Worm (Caenorhabditis elegans): ENCODE results near the gene msp-59.
"Not testable (repeated sequence)": the region's sequence is repeated elsewhere in the genome, so short reads cannot be mapped to it uniquely, and the experiment has no call there.

The msp-59 gene

ce11 chrIV:5313011-5313410 is at the start of gene msp-59, which contains the start of gene ZK354.2:
Gene msp-59 (minus strand): TSS chrIV:5313111.
Gene ZK354.2 (plus strand): TSS chrIV:5313405.
- not testable (repeated sequence) for TF ChIP-seq ceh-83 (GFP tag; optimal IDR thresholded peaks at IDR 0.05); ceh-39 (tag; optimal IDR thresholded peaks at IDR 0.05); nhr-28 (tag; optimal IDR thresholded peaks at IDR 0.05)

ce11 chrIV:5360533-5360932 is 47.6 kb upstream of the msp-59 start, which contains the start of gene F41H10.5:
Gene F41H10.5 (plus strand): TSS chrIV:5360907.
- TF ChIP-seq mls-2 (tag; optimal IDR thresholded peaks at IDR 0.05) (no peak), tbx-8 (GFP tag; optimal IDR thresholded peaks at IDR 0.05) (no peak), elt-1 (tag; optimal IDR thresholded peaks at IDR 0.05; ENCODE audit: borderline replicate concordance, insufficient read depth) (no peak), pha-4 (tag; optimal IDR thresholded peaks at IDR 0.05) (no peak), bed-3 (GFP tag; optimal IDR thresholded peaks at IDR 0.05) (no peak), sem-2 (GFP tag; optimal IDR thresholded peaks at IDR 0.05) (no peak), cnd-1 (tag; optimal IDR thresholded peaks at IDR 0.05) (no peak), nhr-12 (tag; optimal IDR thresholded peaks at IDR 0.05) (no peak), elt-3 (tag; optimal IDR thresholded peaks at IDR 0.05) (no peak), nhr-2 (tag; optimal IDR thresholded peaks at IDR 0.05) (no peak), lin-13 (tag; optimal IDR thresholded peaks at IDR 0.05) (no peak), ztf-11 (tag; optimal IDR thresholded peaks at IDR 0.05) (no peak), unc-62 (GFP tag; optimal IDR thresholded peaks at IDR 0.05) (no peak), lsy-2 (tag; optimal IDR thresholded peaks at IDR 0.05) (no peak), lin-32 (GFP tag; optimal IDR thresholded peaks at IDR 0.05) (no peak), nhr-28 (tag; optimal IDR thresholded peaks at IDR 0.05) (no peak), ham-2 (GFP tag; optimal IDR thresholded peaks at IDR 0.05) (no peak), M03D4.4 (tag; optimal IDR thresholded peaks at IDR 0.05) (no peak), sptf-1 (tag; optimal IDR thresholded peaks at IDR 0.05) (no peak), ces-1 (GFP tag; optimal IDR thresholded peaks at IDR 0.05) (no peak)

ce11 chrIV:5354564-5354963 is 41.7 kb upstream of the msp-59 start:
- TF ChIP-seq elt-1 (tag; optimal IDR thresholded peaks at IDR 0.05; ENCODE audit: borderline replicate concordance, insufficient read depth) (no peak), ceh-39 (tag; optimal IDR thresholded peaks at IDR 0.05) (no peak), cnd-1 (tag; optimal IDR thresholded peaks at IDR 0.05) (no peak)

ce11 chrIV:5354124-5354523 is 41.2 kb upstream of the msp-59 start, which contains the start of gene Y4C6B.1:
Gene Y4C6B.1 (plus strand): TSS chrIV:5354488.
- TF ChIP-seq mep-1 (tag; optimal IDR thresholded peaks at IDR 0.05): peak; percentile 18
- TF ChIP-seq unc-120 (tag; optimal IDR thresholded peaks at IDR 0.05; ENCODE audit: poor library complexity, severe bottlenecking): no peak
- peak; percentile 88 for TF ChIP-seq lsy-2 (tag; optimal IDR thresholded peaks at IDR 0.05)

DNA sequence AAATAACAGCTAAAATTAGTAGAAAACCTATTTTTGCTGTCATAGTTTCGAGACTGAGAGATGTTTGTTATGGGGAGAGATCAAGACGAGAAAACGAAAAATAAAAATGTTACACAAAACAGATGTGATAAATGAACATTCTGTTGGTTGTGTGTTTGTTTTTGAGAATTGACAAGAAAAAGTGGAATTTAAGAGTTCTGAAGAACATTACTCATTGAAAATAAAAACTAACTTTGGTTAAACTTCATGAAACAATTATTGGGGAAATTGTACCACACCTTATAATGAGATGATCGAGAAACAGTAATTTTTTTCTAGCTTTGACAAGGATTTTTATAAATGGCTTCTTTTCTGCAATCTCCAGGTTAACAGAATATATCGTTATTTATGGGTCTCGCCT is 40.5 kb upstream of the msp-59 start, which contains the start of gene Y4C6B.7:
TSS of gene Y4C6B.7 (minus strand) at position 101 of the 400 bp plus-strand sequence.
- no peak for TF ChIP-seq nhr-12 (tag; optimal IDR thresholded peaks at IDR 0.05)

DNA sequence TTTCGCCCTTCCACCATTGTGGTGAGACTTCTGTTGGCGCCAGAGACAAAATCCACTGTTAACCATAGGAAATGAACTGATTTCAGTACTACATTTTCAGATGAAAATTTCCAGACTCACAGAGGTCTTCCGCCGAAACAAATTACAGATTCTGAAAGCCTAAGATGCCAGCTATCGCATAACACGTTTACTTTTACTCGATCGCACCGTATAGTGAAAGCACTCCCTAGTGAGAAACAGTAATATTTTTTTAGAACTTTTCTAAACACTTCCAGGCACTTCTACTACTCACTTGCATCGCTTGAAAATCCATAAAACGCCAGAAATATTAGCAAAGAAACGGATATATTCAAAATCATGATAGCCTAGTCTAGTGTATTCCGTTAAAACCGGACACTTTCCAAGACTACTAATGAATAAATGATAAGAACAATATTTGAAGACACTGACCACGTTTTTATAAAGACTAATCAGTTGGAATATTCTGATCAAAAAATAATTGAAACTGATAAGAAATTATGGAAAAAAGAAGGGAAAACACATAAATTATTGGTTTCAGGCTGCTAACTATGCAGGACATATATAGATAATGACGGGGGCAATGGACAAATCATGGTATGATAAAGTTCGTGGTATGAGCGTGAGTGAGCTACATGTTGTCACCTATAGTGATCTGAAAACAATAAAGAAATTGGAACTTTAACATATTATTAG is 37.7 kb upstream of the msp-59 start, which contains the start of gene gba-4:
TSS of gene gba-4 (minus strand) at position 418 of the 714 bp plus-strand sequence.
- TF ChIP-seq ceh-39 (tag; optimal IDR thresholded peaks at IDR 0.05); ham-2 (GFP tag; optimal IDR thresholded peaks at IDR 0.05); nhr-28 (tag; optimal IDR thresholded peaks at IDR 0.05): not testable (repeated sequence)

DNA sequence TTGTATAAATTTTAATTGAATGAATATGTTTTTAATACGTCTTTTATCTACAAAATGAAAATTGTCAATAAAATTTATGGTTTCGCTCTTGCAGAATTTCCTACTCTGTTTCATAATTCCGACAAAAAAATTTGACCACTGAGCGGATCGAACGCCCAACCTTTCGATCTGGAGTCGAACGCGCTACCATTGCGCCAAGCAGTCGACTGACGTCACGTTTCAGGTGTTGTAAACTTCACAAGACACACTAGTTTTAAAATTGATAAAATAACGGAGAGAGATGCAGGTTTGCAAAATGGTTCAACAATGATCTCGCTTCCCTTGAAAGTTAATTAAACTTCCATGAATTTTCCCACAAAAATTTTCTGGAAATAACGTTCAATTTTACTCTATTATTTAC is 31.3 kb upstream of the msp-59 start:
- TF ChIP-seq nhr-12 (tag; optimal IDR thresholded peaks at IDR 0.05) (no peak), nhr-28 (tag; optimal IDR thresholded peaks at IDR 0.05) (no peak), ztf-11 (tag; optimal IDR thresholded peaks at IDR 0.05) (no peak), ceh-43 (GFP tag; optimal IDR thresholded peaks at IDR 0.05) (no peak), nhr-237 (tag; optimal IDR thresholded peaks at IDR 0.05) (no peak), bed-3 (GFP tag; optimal IDR thresholded peaks at IDR 0.05) (no peak), snpc-4 (tag; optimal IDR thresholded peaks at IDR 0.05) (no peak), ces-1 (GFP tag; optimal IDR thresholded peaks at IDR 0.05) (no peak), unc-39 (tag; optimal IDR thresholded peaks at IDR 0.05) (no peak), mep-1 (tag; optimal IDR thresholded peaks at IDR 0.05) (no peak), sptf-1 (tag; optimal IDR thresholded peaks at IDR 0.05) (no peak), pha-4 (tag; optimal IDR thresholded peaks at IDR 0.05) (no peak), drap-1 (GFP tag; optimal IDR thresholded peaks at IDR 0.05) (no peak), unc-120 (tag; optimal IDR thresholded peaks at IDR 0.05; ENCODE audit: poor library complexity, severe bottlenecking) (no peak), nhr-76 (tag; optimal IDR thresholded peaks at IDR 0.05) (no peak), tbx-8 (GFP tag; optimal IDR thresholded peaks at IDR 0.05) (no peak)
